Worm (Caenorhabditis elegans): Measurements from ENCODE around the gene T03F7.7.
"Not testable (repeated sequence)": the region's sequence is repeated elsewhere in the genome, so short reads cannot be mapped to it uniquely, and the experiment has no call there.

DNA sequence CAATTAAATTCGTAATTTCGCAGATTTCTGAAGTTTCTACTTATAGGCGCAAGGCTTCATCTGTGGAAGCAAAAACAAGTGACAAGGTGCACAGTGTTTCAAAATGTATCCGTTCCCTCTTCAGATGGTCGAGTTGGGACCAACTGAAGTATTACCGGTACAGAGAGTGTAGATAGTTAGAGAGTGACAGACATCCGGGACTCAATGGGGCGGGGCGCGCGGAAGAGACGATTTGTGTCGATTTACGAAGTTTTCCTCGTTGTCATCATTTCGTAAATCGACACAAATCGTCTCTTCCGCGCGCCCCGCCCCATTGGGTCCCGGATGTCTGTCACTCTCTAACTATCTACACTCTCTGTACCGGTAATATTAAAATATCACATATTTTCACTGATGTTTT, 25.1 kb upstream of the T03F7.7 start, which contains the start of gene C03E10.3:
- TF ChIP-seq ztf-16 (tag; optimal IDR thresholded peaks at IDR 0.05); rnt-1 (tag; optimal IDR thresholded peaks at IDR 0.05); ceh-45 (GFP tag; IDR thresholded peaks at IDR 0.05): not testable (repeated sequence)

Measured in whole organism, late embryonic.